Fruit fly (Drosophila melanogaster): ENCODE results near the gene Jhbp12.

Jhbp12 gene

dm6 chr3R:24562323-24563025, 37.9 kb downstream of the Jhbp12 start:
- TF ChIP-seq CG13204 (GFP tag; optimal IDR thresholded peaks at IDR 0.05) = peak; percentile 16
- no peak for TF ChIP-seq CG9948 (tag; optimal IDR thresholded peaks at IDR 0.05)
- peak; percentile 95 for TF ChIP-seq EcR (GFP tag; optimal IDR thresholded peaks at IDR 0.05)

dm6 chr3R:24563039-24563825, 38.6 kb downstream of the Jhbp12 start:
- TF ChIP-seq CG10348 (GFP tag; IDR thresholded peaks at IDR 0.05) (no peak), CG9948 (tag; optimal IDR thresholded peaks at IDR 0.05) (no peak), D1 (tag; optimal IDR thresholded peaks at IDR 0.05) (no peak), EcR (GFP tag; optimal IDR thresholded peaks at IDR 0.05) (peak; percentile 47), fd96Ca (GFP tag; IDR thresholded peaks at IDR 0.05) (no peak), CG17806 (tag; optimal IDR thresholded peaks at IDR 0.05) (no peak), CG32121 (GFP tag; IDR thresholded peaks at IDR 0.05) (no peak), CG12605 (GFP tag; IDR thresholded peaks at IDR 0.05) (no peak)

dm6 chr3R:24564191-24564798, 39.7 kb downstream of the Jhbp12 start:
- TF ChIP-seq CG15710 (tag; optimal IDR thresholded peaks at IDR 0.05) (no peak), D1 (tag; optimal IDR thresholded peaks at IDR 0.05) (no peak)

- TF ChIP-seq CG34367 (tag; optimal IDR thresholded peaks at IDR 0.05) (no peak), rn (GFP tag; IDR thresholded peaks at IDR 0.05) (no peak), Pif1B (GFP tag; optimal IDR thresholded peaks at IDR 0.05) (no peak), CG10348 (GFP tag; IDR thresholded peaks at IDR 0.05) (no peak), Ets98B (GFP tag; IDR thresholded peaks at IDR 0.05) (no peak), CG13204 (GFP tag; optimal IDR thresholded peaks at IDR 0.05) (no peak)
These were observed 40.3 kb downstream of the Jhbp12 start for dm6 chr3R:24564799-24565344.

dm6 chr3R:24565748-24566239, 41.2 kb downstream of the Jhbp12 start:
- TF ChIP-seq CG4496 (GFP tag; IDR thresholded peaks at IDR 0.05) (peak; percentile 60; the same call in 1 of the 3 replicates), CG14655 (GFP tag; optimal IDR thresholded peaks at IDR 0.05) (peak; percentile 6), Pif1A (GFP tag; optimal IDR thresholded peaks at IDR 0.05) (peak; percentile 76), CG34367 (tag; optimal IDR thresholded peaks at IDR 0.05) (no peak), rn (GFP tag; IDR thresholded peaks at IDR 0.05) (no peak), Snoo (tag; optimal IDR thresholded peaks at IDR 0.05) (no peak), CG8301 (tag; optimal IDR thresholded peaks at IDR 0.05) (no peak), CG8159 (tag; optimal IDR thresholded peaks at IDR 0.05) (no peak), Pif1B (GFP tag; optimal IDR thresholded peaks at IDR 0.05) (peak; percentile 63), CG12605 (GFP tag; IDR thresholded peaks at IDR 0.05) (peak; percentile 60), CG10348 (GFP tag; IDR thresholded peaks at IDR 0.05) (no peak), Ets98B (GFP tag; IDR thresholded peaks at IDR 0.05) (peak; percentile 73), CG9948 (tag; optimal IDR thresholded peaks at IDR 0.05) (no peak), fd96Ca (GFP tag; IDR thresholded peaks at IDR 0.05) (no peak), CG15710 (tag; optimal IDR thresholded peaks at IDR 0.05) (no peak), CG32121 (GFP tag; IDR thresholded peaks at IDR 0.05) (peak; percentile 57; the same call in 1 of the 2 replicates), EcR (GFP tag; optimal IDR thresholded peaks at IDR 0.05) (peak; percentile 75), gl (tag; optimal IDR thresholded peaks at IDR 0.05) (peak; percentile 35), D1 (tag; optimal IDR thresholded peaks at IDR 0.05) (no peak), CG17806 (tag; optimal IDR thresholded peaks at IDR 0.05) (no peak), CG13204 (GFP tag; optimal IDR thresholded peaks at IDR 0.05) (peak; percentile 21)

- TF ChIP-seq CG10348 (GFP tag; IDR thresholded peaks at IDR 0.05) (no peak), CG8301 (tag; optimal IDR thresholded peaks at IDR 0.05) (no peak), Ets98B (GFP tag; IDR thresholded peaks at IDR 0.05) (peak; percentile 15), Pif1B (GFP tag; optimal IDR thresholded peaks at IDR 0.05) (no peak), CG17806 (tag; optimal IDR thresholded peaks at IDR 0.05) (no peak), gl (tag; optimal IDR thresholded peaks at IDR 0.05) (no peak), CG13204 (GFP tag; optimal IDR thresholded peaks at IDR 0.05) (no peak), CG8159 (tag; optimal IDR thresholded peaks at IDR 0.05) (no peak), CG34367 (tag; optimal IDR thresholded peaks at IDR 0.05) (no peak), CG9948 (tag; optimal IDR thresholded peaks at IDR 0.05) (no peak), CG4496 (GFP tag; IDR thresholded peaks at IDR 0.05) (peak; percentile 51; the same call in 2 of the 3 replicates), EcR (GFP tag; optimal IDR thresholded peaks at IDR 0.05) (peak; percentile 78), CG32121 (GFP tag; IDR thresholded peaks at IDR 0.05) (no peak), CG15710 (tag; optimal IDR thresholded peaks at IDR 0.05) (no peak), CG12605 (GFP tag; IDR thresholded peaks at IDR 0.05) (no peak), rn (GFP tag; IDR thresholded peaks at IDR 0.05) (no peak), D1 (tag; optimal IDR thresholded peaks at IDR 0.05) (no peak), Snoo (tag; optimal IDR thresholded peaks at IDR 0.05) (no peak)
These were observed 42.3 kb downstream of the Jhbp12 start for dm6 chr3R:24566756-24567426.

Data from whole organism, pupa.